Worm (Caenorhabditis elegans): ENCODE measurements around the gene set-6.

DNA sequence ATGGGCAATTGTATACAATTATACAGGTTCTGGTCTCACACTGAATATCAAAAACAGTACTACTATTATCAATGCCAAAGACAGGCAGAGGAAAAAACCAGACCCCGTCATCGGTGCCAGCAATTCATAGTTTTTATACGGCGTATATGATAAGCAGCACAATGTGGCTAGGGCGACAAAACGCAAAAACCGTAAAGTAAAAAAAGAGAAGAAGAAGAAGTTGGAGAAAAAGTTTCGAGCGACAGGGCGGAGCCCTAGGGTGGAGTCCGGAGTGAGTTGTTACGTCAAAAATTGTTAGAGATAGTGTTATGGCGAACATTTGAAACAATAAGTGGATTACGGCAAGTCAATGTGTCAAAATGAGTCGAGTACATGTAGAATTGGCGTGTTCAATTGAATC is 27.1 kb upstream of the set-6 start:
- TF ChIP-seq ets-5 (GFP tag; IDR thresholded peaks at IDR 0.05) (no peak), hlh-17 (GFP tag; optimal IDR thresholded peaks at IDR 0.05; ENCODE audit: borderline replicate concordance) (no peak), alr-1 (tag; optimal IDR thresholded peaks at IDR 0.05; ENCODE audit: borderline replicate concordance) (no peak), unc-62 (GFP tag; optimal IDR thresholded peaks at IDR 0.05) (no peak), C04F5.9 (tag; optimal IDR thresholded peaks at IDR 0.05) (no peak), nhr-76 (tag; optimal IDR thresholded peaks at IDR 0.05) (no peak)

Measured in whole organism, L1 larva.